Worm (Caenorhabditis elegans) whole organism, midembryonic: ENCODE data around the gene set-4.
A peak's percentile ranks its signal among the peaks of the same experiment; 100 is the strongest.

Experiments used
- T22C8.4 ChIP-seq: fragments of 200-800 bp; sonication (Bioruptor generic); IDR thresholded peaks from 2 replicates; pipeline ENCODE4 v1.3.6; 2022; ENCODE audit warnings: missing genetic modification characterization, missing compliant biosample characterization
- cog-1 ChIP-seq: sonication (generic microtip); optimal IDR thresholded peaks from 2 replicates; lab custom pipeline; 2016; ENCODE audit warnings: missing genetic modification characterization, missing compliant biosample characterization
- flt-1 ChIP-seq: fragments of 200-800 bp; sonication (Bioruptor generic); IDR thresholded peaks from 2 replicates; pipeline ENCODE4 v1.3.6; 2022; ENCODE audit warnings: missing genetic modification characterization, missing compliant biosample characterization
- klf-2 ChIP-seq: fragments of 200-800 bp; sonication (Bioruptor generic); conservative IDR thresholded peaks from 2 replicates; pipeline ENCODE4 v1.3.6; 2022; ENCODE audit warnings: missing genetic modification reagents, missing genetic modification characterization, missing compliant biosample characterization
- med-1 ChIP-seq: sonication (generic microtip); optimal IDR thresholded peaks from 2 replicates; lab custom pipeline; 2017; ENCODE audit warnings: missing genetic modification characterization, mild to moderate bottlenecking, missing compliant biosample characterization, antibody characterized with exemption, missing genetic modification reagents; ENCODE audit not compliant: insufficient read depth
- ref-1 ChIP-seq: fragments of 200-800 bp; sonication (Bioruptor generic); conservative IDR thresholded peaks from 2 replicates; pipeline ENCODE4 v1.3.6; 2022; ENCODE audit warnings: missing genetic modification reagents, missing genetic modification characterization, missing compliant biosample characterization
- tab-1 ChIP-seq: fragments of 200-800 bp; sonication (Bioruptor generic); IDR thresholded peaks from 2 replicates; pipeline ENCODE4 v1.3.6; 2022; ENCODE audit warnings: missing genetic modification characterization, missing compliant biosample characterization
- ztf-23 ChIP-seq: fragments of 200-800 bp; sonication (Bioruptor generic); IDR thresholded peaks from 2 replicates; pipeline ENCODE4 v1.3.6; 2022; ENCODE audit warnings: missing genetic modification reagents, missing genetic modification characterization, missing compliant biosample characterization
- ztf-29 ChIP-seq: fragments of 200-800 bp; sonication (Bioruptor generic); IDR thresholded peaks from 2 replicates; pipeline ENCODE4 v1.3.6; 2022; ENCODE audit warnings: missing genetic modification reagents, missing genetic modification characterization, missing compliant biosample characterization

The set-4 gene

DNA sequence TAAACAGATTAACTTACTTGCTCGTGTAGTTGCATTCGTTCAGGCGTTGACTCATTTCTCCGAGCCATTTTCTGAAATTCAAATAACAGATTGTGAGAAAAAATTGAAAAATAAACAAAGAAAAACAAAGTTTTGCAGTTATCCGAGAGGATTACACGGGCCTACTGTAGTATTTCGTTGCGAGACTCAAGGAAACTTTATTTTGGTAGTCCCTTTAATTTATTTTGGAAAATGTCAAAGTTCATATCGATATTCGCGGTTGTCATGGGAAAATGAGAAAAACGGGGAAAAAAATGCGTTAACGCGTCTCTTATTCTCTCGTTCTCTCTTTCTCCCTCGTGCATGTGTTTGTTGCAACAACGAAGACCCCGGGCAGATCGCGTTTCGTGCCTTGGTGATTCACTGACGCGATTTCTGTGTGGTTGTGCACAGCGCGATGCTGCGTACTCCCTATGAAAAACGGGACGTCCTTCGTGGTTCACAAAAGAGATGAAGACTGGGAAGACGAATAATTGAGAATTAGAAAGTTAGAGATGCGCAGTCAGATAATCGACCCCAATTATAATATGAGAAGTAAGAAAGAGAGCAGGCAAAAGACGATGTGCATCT lies at the start of gene set-4:
Gene set-4 (minus strand): TSS at position 120 of the 609 bp plus-strand sequence.
- peak; percentile 67; the same call in 1 of the 2 replicates for TF ChIP-seq ztf-23 (GFP tag; lab: Robert Waterston, UW)
- TF ChIP-seq ztf-29 (GFP tag; lab: Robert Waterston, UW) = no peak
- no peak for TF ChIP-seq T22C8.4 (GFP tag; lab: Robert Waterston, UW)
- peak; percentile 77 for TF ChIP-seq cog-1
- no peak for TF ChIP-seq klf-2 (GFP tag; lab: Robert Waterston, UW)
- TF ChIP-seq flt-1 (GFP tag; lab: Robert Waterston, UW) = peak; percentile 52; the same call in 1 of the 2 replicates
- TF ChIP-seq med-1 = no peak
- no peak for TF ChIP-seq ref-1 (GFP tag; lab: Robert Waterston, UW)
- no peak for TF ChIP-seq tab-1 (GFP tag; lab: Robert Waterston, UW)

DNA sequence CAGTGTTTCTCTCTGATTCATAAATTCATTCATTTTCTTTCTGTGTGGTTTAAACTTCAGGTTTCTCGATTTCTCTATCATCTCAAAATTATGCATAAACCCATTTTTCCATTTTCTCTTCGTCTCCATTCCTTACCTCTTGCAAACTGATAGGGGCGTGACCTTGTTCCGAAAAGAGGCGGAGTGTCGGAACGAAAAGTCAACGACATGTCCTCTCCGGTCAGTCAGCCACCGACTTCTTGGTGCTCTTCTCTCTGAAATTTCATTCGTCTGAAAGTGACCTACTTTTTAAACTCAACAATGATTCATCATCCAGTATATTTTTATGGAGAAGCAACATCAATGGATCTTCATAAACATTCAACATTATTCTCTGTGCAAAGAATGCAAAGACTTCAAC lies 49.7 kb upstream of the set-4 start, which contains the start of gene F58F12.12:
Gene F58F12.12 (plus strand): TSS at position 301 of the 400 bp plus-strand sequence.
- TF ChIP-seq ztf-29 (GFP tag; lab: Robert Waterston, UW) = no peak
- no peak for TF ChIP-seq ref-1 (GFP tag; lab: Robert Waterston, UW)
- TF ChIP-seq ztf-23 (GFP tag; lab: Robert Waterston, UW) = no peak
- TF ChIP-seq tab-1 (GFP tag; lab: Robert Waterston, UW) = no peak
- no peak for TF ChIP-seq med-1
- no peak for TF ChIP-seq cog-1

DNA sequence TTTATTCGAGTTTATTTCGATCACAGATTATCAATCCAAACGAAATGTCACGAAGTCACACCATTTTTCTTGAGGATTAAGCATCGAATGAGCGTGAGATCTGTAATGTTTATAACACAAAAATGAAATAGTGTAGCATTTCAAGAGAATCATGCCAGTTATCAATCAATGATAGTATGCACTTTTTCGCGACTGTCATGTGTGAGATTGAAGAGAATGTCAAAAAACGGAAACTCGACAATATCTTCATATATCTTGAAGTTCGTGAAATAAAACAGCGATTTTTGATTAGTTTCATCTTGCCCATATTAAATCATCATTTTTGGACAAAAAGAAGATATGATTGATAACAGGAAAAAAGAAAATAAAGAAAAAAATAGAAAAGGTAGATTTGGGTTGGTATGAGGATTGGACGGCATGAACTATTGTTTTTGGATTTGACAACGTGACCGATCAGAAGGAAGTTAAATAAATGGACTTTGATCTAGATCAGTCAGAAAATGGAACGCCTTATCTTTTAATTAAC lies 48.0 kb upstream of the set-4 start:
- TF ChIP-seq ztf-29 (GFP tag; lab: Robert Waterston, UW) (no peak), cog-1 (no peak), T22C8.4 (GFP tag; lab: Robert Waterston, UW) (no peak), klf-2 (GFP tag; lab: Robert Waterston, UW) (no peak)

- TF ChIP-seq ztf-23 (GFP tag; lab: Robert Waterston, UW) (no peak), T22C8.4 (GFP tag; lab: Robert Waterston, UW) (no peak), tab-1 (GFP tag; lab: Robert Waterston, UW) (no peak), ref-1 (GFP tag; lab: Robert Waterston, UW) (no peak), med-1 (no peak)
Observed at ce11 chrII:6377381-6377948, 46.3 kb upstream of the set-4 start.

ce11 chrII:6376693-6377092 lies 45.6 kb upstream of the set-4 start:
- TF ChIP-seq cog-1 = no peak
- no peak for TF ChIP-seq tab-1 (GFP tag; lab: Robert Waterston, UW)
- TF ChIP-seq flt-1 (GFP tag; lab: Robert Waterston, UW) = no peak

ce11 chrII:6374646-6375045 lies 43.5 kb upstream of the set-4 start:
- TF ChIP-seq cog-1 (no peak), klf-2 (GFP tag; lab: Robert Waterston, UW) (no peak), T22C8.4 (GFP tag; lab: Robert Waterston, UW) (no peak), flt-1 (GFP tag; lab: Robert Waterston, UW) (no peak), ztf-29 (GFP tag; lab: Robert Waterston, UW) (no peak), ztf-23 (GFP tag; lab: Robert Waterston, UW) (no peak), med-1 (no peak), ref-1 (GFP tag; lab: Robert Waterston, UW) (no peak), tab-1 (GFP tag; lab: Robert Waterston, UW) (no peak)

ce11 chrII:6373361-6373760 lies 42.2 kb upstream of the set-4 start:
- no peak for TF ChIP-seq cog-1
- no peak for TF ChIP-seq tab-1 (GFP tag; lab: Robert Waterston, UW)
- no peak for TF ChIP-seq T22C8.4 (GFP tag; lab: Robert Waterston, UW)
- no peak for TF ChIP-seq ztf-23 (GFP tag; lab: Robert Waterston, UW)
- TF ChIP-seq ref-1 (GFP tag; lab: Robert Waterston, UW) = no peak
- no peak for TF ChIP-seq med-1
- TF ChIP-seq klf-2 (GFP tag; lab: Robert Waterston, UW) = no peak
- TF ChIP-seq flt-1 (GFP tag; lab: Robert Waterston, UW) = no peak
- TF ChIP-seq ztf-29 (GFP tag; lab: Robert Waterston, UW) = no peak

ce11 chrII:6371003-6371402 lies 39.9 kb upstream of the set-4 start, which contains the start of gene lin-23:
lin-23 (plus strand) TSS chrII:6371303.
- no peak for TF ChIP-seq T22C8.4 (GFP tag; lab: Robert Waterston, UW)
- no peak for TF ChIP-seq tab-1 (GFP tag; lab: Robert Waterston, UW)
- TF ChIP-seq ztf-29 (GFP tag; lab: Robert Waterston, UW) = no peak
- TF ChIP-seq flt-1 (GFP tag; lab: Robert Waterston, UW) = no peak
- no peak for TF ChIP-seq cog-1
- TF ChIP-seq ref-1 (GFP tag; lab: Robert Waterston, UW) = no peak
- TF ChIP-seq klf-2 (GFP tag; lab: Robert Waterston, UW) = no peak
- TF ChIP-seq ztf-23 (GFP tag; lab: Robert Waterston, UW) = no peak
- TF ChIP-seq med-1 = no peak

DNA sequence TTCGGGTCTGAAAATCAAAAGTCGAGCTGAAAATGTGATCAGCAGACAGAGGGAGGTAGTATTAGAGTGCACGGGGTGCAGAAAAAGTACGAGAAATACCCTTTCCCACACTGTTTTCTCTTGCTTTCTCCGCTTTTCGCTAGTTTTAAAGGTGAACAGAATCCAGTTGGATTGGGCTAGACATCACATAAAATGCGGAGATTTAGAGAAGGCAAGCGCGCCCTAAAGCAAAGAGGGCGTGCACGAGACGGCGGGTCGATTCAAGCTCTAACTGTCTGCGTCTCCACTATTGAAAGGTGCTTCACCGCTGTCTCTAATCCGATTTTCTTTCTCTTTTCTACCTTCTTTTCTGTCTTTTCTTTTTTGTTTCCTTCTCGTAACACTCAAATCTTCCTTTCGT lies 39.0 kb upstream of the set-4 start:
- TF ChIP-seq cog-1 = peak; percentile 57
- no peak for TF ChIP-seq ztf-23 (GFP tag; lab: Robert Waterston, UW)
- TF ChIP-seq ztf-29 (GFP tag; lab: Robert Waterston, UW) = no peak
- no peak for TF ChIP-seq flt-1 (GFP tag; lab: Robert Waterston, UW)
- no peak for TF ChIP-seq klf-2 (GFP tag; lab: Robert Waterston, UW)
- TF ChIP-seq tab-1 (GFP tag; lab: Robert Waterston, UW) = no peak
- TF ChIP-seq med-1 = no peak
- peak; percentile 59 for TF ChIP-seq T22C8.4 (GFP tag; lab: Robert Waterston, UW)
- TF ChIP-seq ref-1 (GFP tag; lab: Robert Waterston, UW) = no peak

DNA sequence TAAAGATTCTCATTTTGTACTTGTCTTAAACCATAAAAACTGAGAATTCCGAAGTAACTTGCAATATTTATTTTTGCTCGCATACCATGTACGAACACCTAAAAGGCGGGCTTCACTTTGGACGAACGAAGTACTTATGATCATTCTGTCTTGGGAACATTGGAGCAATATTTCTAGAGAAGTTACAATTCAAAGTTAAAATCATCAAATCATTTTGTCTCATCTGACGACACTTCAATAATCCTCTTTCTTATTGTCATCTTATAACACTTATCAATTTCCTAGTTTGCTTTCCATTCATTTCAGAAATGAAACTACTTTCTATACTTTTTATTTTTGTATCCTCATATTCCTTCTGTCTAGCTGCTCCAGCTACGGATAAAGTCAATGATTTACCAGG lies 35.6 kb upstream of the set-4 start, which contains the start of gene ctsa-4.1:
Gene ctsa-4.1 (plus strand): TSS at position 301 of the 400 bp plus-strand sequence.
- no peak for TF ChIP-seq med-1
- TF ChIP-seq T22C8.4 (GFP tag; lab: Robert Waterston, UW) = no peak
- TF ChIP-seq cog-1 = no peak
- no peak for TF ChIP-seq ref-1 (GFP tag; lab: Robert Waterston, UW)
- TF ChIP-seq klf-2 (GFP tag; lab: Robert Waterston, UW) = no peak
